Worm (Caenorhabditis elegans): ENCODE results near the gene T23B12.11.

- TF ChIP-seq ama-1 (optimal IDR thresholded peaks at IDR 0.05), result no peak
- no peak for TF ChIP-seq C38D4.7 (GFP tag; optimal IDR thresholded peaks at IDR 0.05)
Measured at ce11 chrV:8426741-8427457, 28.3 kb upstream of the T23B12.11 start.
